Worm (Caenorhabditis elegans): ENCODE measurements around the gene F13H8.8.

ce11 chrII:6257220-6257877 is 10.5 kb downstream of the F13H8.8 start:
- TF ChIP-seq aly-2 (tag; optimal IDR thresholded peaks at IDR 0.05): no peak
- no peak for TF ChIP-seq fos-1 (tag; optimal IDR thresholded peaks at IDR 0.05)
- TF ChIP-seq lin-15B (tag; optimal IDR thresholded peaks at IDR 0.05): no peak
- TF ChIP-seq ceh-44 (GFP tag; IDR thresholded peaks at IDR 0.05): no peak
- TF ChIP-seq lsy-2 (tag; optimal IDR thresholded peaks at IDR 0.05): no peak
- no peak for TF ChIP-seq snpc-4 (tag; optimal IDR thresholded peaks at IDR 0.05)
- no peak for TF ChIP-seq unc-39 (tag; optimal IDR thresholded peaks at IDR 0.05)
- no peak for TF ChIP-seq lin-39 (tag; optimal IDR thresholded peaks at IDR 0.05)
- no peak for TF ChIP-seq nhr-11 (tag; optimal IDR thresholded peaks at IDR 0.05)
- no peak for TF ChIP-seq R02D3.7 (tag; optimal IDR thresholded peaks at IDR 0.05)
- no peak for TF ChIP-seq fkh-10 (GFP tag; optimal IDR thresholded peaks at IDR 0.05)
- no peak for TF ChIP-seq zag-1 (tag; optimal IDR thresholded peaks at IDR 0.05)

Measured in whole organism, L4 larva.